Worm (Caenorhabditis elegans) whole organism, young adult: Measurements from ENCODE around the gene ref-1.

ENCODE experiments used
- B0261.1 ChIP-seq: sonication (generic microtip); optimal IDR thresholded peaks from 2 replicates; lab custom pipeline; 2016; ENCODE audit warnings: mild to moderate bottlenecking, missing genetic modification characterization, moderate library complexity, missing compliant biosample characterization
- F39B2.1 ChIP-seq: fragments of 200-800 bp; sonication (Bioruptor generic); IDR thresholded peaks from 2 replicates; pipeline ENCODE4 v1.3.6; 2022; ENCODE audit warnings: missing genetic modification reagents, missing genetic modification characterization, missing compliant biosample characterization
- F49E8.2 ChIP-seq: sonication (generic microtip); optimal IDR thresholded peaks from 3 replicates; lab custom pipeline; 2017; ENCODE audit warnings: missing genetic modification characterization, mild to moderate bottlenecking, missing compliant biosample characterization, antibody characterized with exemption, moderate library complexity; ENCODE audit not compliant: insufficient read depth
- F57A8.1 ChIP-seq: fragments of 200-800 bp; sonication (Bioruptor generic); optimal IDR thresholded peaks from 2 replicates; lab custom pipeline; 2018; ENCODE audit warnings: mild to moderate bottlenecking, missing genetic modification characterization, moderate library complexity, missing compliant biosample characterization
- Y53F4B.3 ChIP-seq: fragments of 200-800 bp; sonication (Bioruptor generic); IDR thresholded peaks from 2 replicates; pipeline ENCODE4 v1.3.6; 2022; ENCODE audit warnings: missing genetic modification reagents, missing genetic modification characterization, missing compliant biosample characterization
- Y53G8AR.9 ChIP-seq: fragments of 200-800 bp; sonication (Bioruptor generic); conservative IDR thresholded peaks from 2 replicates; pipeline ENCODE4 v1.3.6; 2022; ENCODE audit warnings: missing genetic modification reagents, missing genetic modification characterization, missing compliant biosample characterization
- ZK185.1 ChIP-seq: sonication (generic microtip); optimal IDR thresholded peaks from 2 replicates; lab custom pipeline; 2016; ENCODE audit warnings: mild to moderate bottlenecking, missing genetic modification characterization, missing compliant biosample characterization; ENCODE audit not compliant: poor library complexity, severe bottlenecking
- aptf-3 ChIP-seq: fragments of 200-800 bp; sonication (Bioruptor generic); IDR thresholded peaks from 2 replicates; pipeline ENCODE4 v1.3.6; 2022; ENCODE audit warnings: missing genetic modification characterization, missing compliant biosample characterization
- attf-5 ChIP-seq: fragments of 200-800 bp; sonication (Bioruptor generic); optimal IDR thresholded peaks from 2 replicates; lab custom pipeline; 2018; ENCODE audit warnings: mild to moderate bottlenecking, missing genetic modification characterization, missing compliant biosample characterization
- cebp-1 ChIP-seq, 2 experiments: fragments of 200-800 bp in 1 of 2; sonication (Bioruptor generic) in 1 of 2; sonication (generic microtip) in 1 of 2; IDR thresholded peaks in 1 of 2; optimal IDR thresholded peaks in 1 of 2; 2 replicates each; pipeline versions ENCODE4 v1.3.6 to Lab custom; 2017 to 2022; ENCODE audit warnings: missing compliant biosample characterization in 2 of 2, missing genetic modification characterization in 2 of 2, mild to moderate bottlenecking in 1 of 2, missing genetic modification reagents in 1 of 2, moderate library complexity in 1 of 2
- ceh-79 ChIP-seq: sonication (generic microtip); optimal IDR thresholded peaks from 2 replicates; lab custom pipeline; 2017; ENCODE audit warnings: mild to moderate bottlenecking, missing genetic modification characterization, missing compliant biosample characterization
- dpff-1 ChIP-seq: sonication (generic microtip); optimal IDR thresholded peaks from 2 replicates; lab custom pipeline; 2017; ENCODE audit warnings: mild to moderate bottlenecking, missing genetic modification characterization, missing compliant biosample characterization
- efl-1 ChIP-seq: fragments of 150-350 bp; optimal IDR thresholded peaks from 2 replicates; lab custom pipeline; 2014; ENCODE audit warnings: missing biosample characterization, missing genetic modification reagents, missing genetic modification characterization
- ets-4 ChIP-seq: fragments of 200-800 bp; sonication (Bioruptor generic); optimal IDR thresholded peaks from 2 replicates; lab custom pipeline; 2018; ENCODE audit warnings: mild to moderate bottlenecking, missing genetic modification characterization, missing compliant biosample characterization
- fkh-3 ChIP-seq: sonication (generic microtip); optimal IDR thresholded peaks from 2 replicates; lab custom pipeline; 2016; ENCODE audit warnings: mild to moderate bottlenecking, missing genetic modification characterization, missing compliant biosample characterization
- hsf-1 ChIP-seq: fragments of 200-800 bp; sonication (Bioruptor generic); IDR thresholded peaks from 2 replicates; pipeline ENCODE4 v1.3.6; 2022; ENCODE audit warnings: missing genetic modification reagents, missing genetic modification characterization, missing compliant biosample characterization
- lir-1 ChIP-seq: fragments of 200-800 bp; sonication (Bioruptor generic); conservative IDR thresholded peaks from 2 replicates; pipeline ENCODE4 v1.3.6; 2022; ENCODE audit warnings: missing genetic modification reagents, missing genetic modification characterization, missing compliant biosample characterization
- lsy-27 ChIP-seq: sonication (generic microtip); optimal IDR thresholded peaks from 2 replicates; lab custom pipeline; 2017; ENCODE audit warnings: missing genetic modification characterization, mild to moderate bottlenecking, missing compliant biosample characterization, antibody characterized with exemption, missing genotype, borderline replicate concordance; ENCODE audit not compliant: insufficient read depth
- madf-10 ChIP-seq: sonication (generic microtip); optimal IDR thresholded peaks from 2 replicates; lab custom pipeline; 2016; ENCODE audit warnings: mild to moderate bottlenecking, missing genetic modification characterization, missing compliant biosample characterization
- madf-3 ChIP-seq: fragments of 200-800 bp; sonication (Bioruptor generic); IDR thresholded peaks from 2 replicates; pipeline ENCODE4 v1.3.6; 2022; ENCODE audit warnings: missing genetic modification reagents, missing genetic modification characterization, missing compliant biosample characterization
- madf-8 ChIP-seq: fragments of 200-800 bp; sonication (Bioruptor generic); conservative IDR thresholded peaks from 2 replicates; pipeline ENCODE4 v1.3.6; 2022; ENCODE audit warnings: missing genetic modification reagents, missing genetic modification characterization, missing compliant biosample characterization
- mes-4 ChIP-seq: sonication (generic microtip); optimal IDR thresholded peaks from 2 replicates; lab custom pipeline; 2016; ENCODE audit warnings: missing genotype, missing genetic modification characterization, missing compliant biosample characterization
- mxl-1 ChIP-seq: sonication (generic microtip); optimal IDR thresholded peaks from 2 replicates; lab custom pipeline; 2016; ENCODE audit warnings: missing genetic modification characterization, missing compliant biosample characterization
- nhr-179 ChIP-seq: sonication (generic microtip); optimal IDR thresholded peaks from 2 replicates; lab custom pipeline; 2016; ENCODE audit warnings: mild to moderate bottlenecking, missing genetic modification characterization, missing compliant biosample characterization
- nhr-80 ChIP-seq: sonication (generic microtip); optimal IDR thresholded peaks from 2 replicates; lab custom pipeline; 2016; ENCODE audit warnings: missing genetic modification characterization, missing compliant biosample characterization
- nhr-90 ChIP-seq: sonication (generic microtip); optimal IDR thresholded peaks from 2 replicates; lab custom pipeline; 2016; ENCODE audit warnings: missing genotype, mild to moderate bottlenecking, missing genetic modification characterization, missing compliant biosample characterization
- pbrm-1 ChIP-seq: fragments of 200-800 bp; sonication (Bioruptor generic); IDR thresholded peaks from 2 replicates; pipeline ENCODE4 v1.3.6; 2022; ENCODE audit warnings: missing genetic modification reagents, missing genetic modification characterization, missing compliant biosample characterization
- snpc-4 ChIP-seq, 5 experiments: fragments of 150-350 bp in 1 of 5; sonication (generic microtip) in 4 of 5; optimal IDR thresholded peaks; 2 replicates each; lab custom pipeline; 2014 to 2018; ENCODE audit warnings: missing genetic modification characterization in 5 of 5, missing biosample characterization in 3 of 5, antibody characterized with exemption in 2 of 5, mild to moderate bottlenecking in 2 of 5, missing compliant biosample characterization in 2 of 5, missing genotype in 2 of 5, moderate library complexity in 2 of 5, missing genetic modification reagents in 1 of 5
- xnd-1 ChIP-seq: sonication (generic microtip); optimal IDR thresholded peaks from 2 replicates; lab custom pipeline; 2016; ENCODE audit warnings: missing genotype, missing genetic modification reagents, missing genetic modification characterization, missing compliant biosample characterization
- zfh-2 ChIP-seq: fragments of 200-800 bp; sonication (Bioruptor generic); conservative IDR thresholded peaks from 2 replicates; pipeline ENCODE4 v1.3.6; 2022; ENCODE audit warnings: missing genetic modification reagents, missing genetic modification characterization, missing compliant biosample characterization
- ztf-18 ChIP-seq: sonication (generic microtip); optimal IDR thresholded peaks from 2 replicates; lab custom pipeline; 2016; ENCODE audit warnings: missing genotype, mild to moderate bottlenecking, missing genetic modification characterization, missing compliant biosample characterization
- ztf-22 ChIP-seq: fragments of 200-800 bp; sonication (Bioruptor generic); optimal IDR thresholded peaks from 2 replicates; lab custom pipeline; 2018; ENCODE audit warnings: mild to moderate bottlenecking, missing genetic modification characterization, moderate library complexity, missing compliant biosample characterization
- ztf-6 ChIP-seq: fragments of 200-800 bp; sonication (Bioruptor generic); IDR thresholded peaks from 2 replicates; pipeline ENCODE4 v1.3.6; 2022; ENCODE audit warnings: missing genetic modification reagents, missing genetic modification characterization, missing compliant biosample characterization

ref-1 gene

ce11 chrII:10200759-10201158 is 17.5 kb upstream of the ref-1 start, which contains the start of gene arv-1 (continued):
- no peak for TF ChIP-seq F49E8.2 (tag; lab: Kevin White, UChicago)
- TF ChIP-seq mxl-1 (tag; lab: Kevin White, UChicago) = no peak
- no peak for TF ChIP-seq ztf-6 (GFP tag; lab: Robert Waterston, UW)
- TF ChIP-seq ztf-22 (GFP tag; lab: Kevin White, UChicago) = no peak
- no peak for TF ChIP-seq madf-3
- TF ChIP-seq nhr-80 = peak; percentile 12

- TF ChIP-seq ZK185.1 (tag; lab: Kevin White, UChicago) = no peak
- no peak for TF ChIP-seq nhr-90 (tag; lab: Kevin White, UChicago)
- no peak for TF ChIP-seq cebp-1 (GFP tag; IDR thresholded peaks at IDR 0.05; lab: Robert Waterston, UW)
- TF ChIP-seq cebp-1 (tag; optimal IDR thresholded peaks at IDR 0.05; lab: Kevin White, UChicago) = peak; percentile 24
- no peak for TF ChIP-seq F39B2.1 (GFP tag; lab: Robert Waterston, UW)
- TF ChIP-seq zfh-2 (GFP tag; lab: Robert Waterston, UW) = peak; percentile 55; the same call in 1 of the 2 replicates
- no peak for TF ChIP-seq madf-8 (GFP tag; lab: Robert Waterston, UW)
- no peak for TF ChIP-seq mes-4
- no peak for TF ChIP-seq aptf-3
- no peak for TF ChIP-seq ets-4 (GFP tag; lab: Kevin White, UChicago)
- TF ChIP-seq F57A8.1 (GFP tag; lab: Kevin White, UChicago) = no peak
These were observed 16.0 kb upstream of the ref-1 start for ce11 chrII:10202275-10202674.

- TF ChIP-seq hsf-1 (GFP tag; lab: Robert Waterston, UW) (no peak), fkh-3 (no peak), Y53G8AR.9 (GFP tag; lab: Robert Waterston, UW) (no peak), ztf-18 (tag; lab: Kevin White, UChicago) (no peak), F39B2.1 (GFP tag; lab: Robert Waterston, UW) (no peak), Y53F4B.3 (no peak), efl-1 (GFP tag; lab: Kevin White, UChicago) (no peak), ceh-79 (tag; lab: Kevin White, UChicago) (no peak), B0261.1 (tag; lab: Kevin White, UChicago) (no peak), xnd-1 (no peak)
These were observed 15.2 kb upstream of the ref-1 start for ce11 chrII:10203067-10203466.

ce11 chrII:10203765-10204164 is 14.5 kb upstream of the ref-1 start:
- no peak for TF ChIP-seq pbrm-1
- no peak for TF ChIP-seq attf-5 (GFP tag; lab: Kevin White, UChicago)
- TF ChIP-seq madf-10 = no peak
- no peak for TF ChIP-seq nhr-179 (tag; lab: Kevin White, UChicago)
- no peak for TF ChIP-seq dpff-1
- TF ChIP-seq lir-1 (GFP tag; lab: Robert Waterston, UW) = no peak
- TF ChIP-seq snpc-4 (GFP tag; optimal IDR thresholded peaks at IDR 0.05; lab: Kevin White, UChicago) = no peak
- TF ChIP-seq snpc-4 (tag; optimal IDR thresholded peaks at IDR 0.05; lab: Kevin White, UChicago) = no peak
- TF ChIP-seq lsy-27 (tag; lab: Kevin White, UChicago) = no peak
